Fruit fly (Drosophila melanogaster): ENCODE results near the gene CG45080.

The CG45080 gene

dm6 chr3R:13274257-13274796, 44.7 kb downstream of the CG45080 start (continued):
- TF ChIP-seq row (GFP tag; IDR thresholded peaks at IDR 0.05) (peak; percentile 58), slbo (GFP tag; IDR thresholded peaks at IDR 0.05) (peak; percentile 50)

- TF ChIP-seq Eip74EF (GFP tag; optimal IDR thresholded peaks at IDR 0.05): peak in 1 of 2 experiments; percentile 94
- TF ChIP-seq Adf1 (GFP tag; IDR thresholded peaks at IDR 0.05): no peak
- TF ChIP-seq CG7928 (GFP tag; optimal IDR thresholded peaks at IDR 0.05): no peak
- TF ChIP-seq CG12769 (tag; optimal IDR thresholded peaks at IDR 0.05): peak; percentile 76
- TF ChIP-seq CG33213 (GFP tag; optimal IDR thresholded peaks at IDR 0.05): no peak
- TF ChIP-seq crol (GFP tag; IDR thresholded peaks at IDR 0.05): peak; percentile 52; the same call in 1 of the 2 replicates
- TF ChIP-seq CG13894 (tag; optimal IDR thresholded peaks at IDR 0.05): peak; percentile 42
- TF ChIP-seq chinmo (GFP tag; IDR thresholded peaks at IDR 0.05; ENCODE audit: partially characterized antibody): peak; percentile 97
- 0 out of 3 replicates have a peak, but pooled peaks have one; percentile 11 for TF ChIP-seq CG16813 (GFP tag; IDR thresholded peaks at IDR 0.05; ENCODE audit: partially characterized antibody)
- TF ChIP-seq Optix (GFP tag; IDR thresholded peaks at IDR 0.05): no peak
- TF ChIP-seq mirr (GFP tag; optimal IDR thresholded peaks at IDR 0.05): peak; percentile 33
- TF ChIP-seq CG34224 (GFP tag; IDR thresholded peaks at IDR 0.05; ENCODE audit: partially characterized antibody): peak; percentile 45; the same call in 1 of the 3 replicates
- peak; percentile 10 for TF ChIP-seq lab (GFP tag; optimal IDR thresholded peaks at IDR 0.05)
- peak; percentile 27; the same call in 1 of the 2 replicates for TF ChIP-seq CG13287 (GFP tag; IDR thresholded peaks at IDR 0.05; ENCODE audit: partially characterized antibody)
- TF ChIP-seq Med (GFP tag): peak; percentile 8
- TF ChIP-seq sd (tag; optimal IDR thresholded peaks at IDR 0.05): peak; percentile 63
- TF ChIP-seq ftz-f1 (GFP tag; optimal IDR thresholded peaks at IDR 0.05): peak; percentile 30
- peak; percentile 72; the same call in 1 of the 2 replicates for TF ChIP-seq vvl (GFP tag; IDR thresholded peaks at IDR 0.05)
- TF ChIP-seq unc-4 (GFP tag; IDR thresholded peaks at IDR 0.05; ENCODE audit: partially characterized antibody): no peak
- peak; percentile 57 for TF ChIP-seq oc (tag; optimal IDR thresholded peaks at IDR 0.05)
- TF ChIP-seq CG8089 (GFP tag; optimal IDR thresholded peaks at IDR 0.05): no peak
Observed at dm6 chr3R:13273462-13273861, 45.6 kb downstream of the CG45080 start.

dm6 chr3R:13271758-13272157, 47.3 kb downstream of the CG45080 start, which contains the start of gene TBC1D5:
TBC1D5 (minus strand) TSS chr3R:13272011.
- no peak for TF ChIP-seq crp (GFP tag; optimal IDR thresholded peaks at IDR 0.05)
- no peak for TF ChIP-seq trh (GFP tag; optimal IDR thresholded peaks at IDR 0.05)
- TF ChIP-seq Scr (GFP tag; IDR thresholded peaks at IDR 0.05; ENCODE audit: partially characterized antibody): no peak
- TF ChIP-seq CG12659 (GFP tag; optimal IDR thresholded peaks at IDR 0.05): no peak
- no peak for TF ChIP-seq toy (GFP tag; IDR thresholded peaks at IDR 0.05)
- no peak for TF ChIP-seq CG14441 (GFP tag; IDR thresholded peaks at IDR 0.05)
- TF ChIP-seq Dbx (GFP tag; IDR thresholded peaks at IDR 0.05): no peak
- TF ChIP-seq chn (GFP tag; optimal IDR thresholded peaks at IDR 0.05): no peak
- no peak for TF ChIP-seq CG9876 (GFP tag; optimal IDR thresholded peaks at IDR 0.05)
- peak; percentile 18; the same call in 1 of the 2 replicates for TF ChIP-seq CG13287 (GFP tag; IDR thresholded peaks at IDR 0.05; ENCODE audit: partially characterized antibody)
- no peak for TF ChIP-seq knrl (GFP tag; IDR thresholded peaks at IDR 0.05; ENCODE audit: partially characterized antibody)
- TF ChIP-seq CG10267 (tag; optimal IDR thresholded peaks at IDR 0.05): peak; percentile 18
- TF ChIP-seq trem (tag; optimal IDR thresholded peaks at IDR 0.05): peak; percentile 4
- TF ChIP-seq al (GFP tag; IDR thresholded peaks at IDR 0.05): no peak
- TF ChIP-seq pzg (GFP tag; optimal IDR thresholded peaks at IDR 0.05): peak; percentile 70
- TF ChIP-seq MESR4 (GFP tag; optimal IDR thresholded peaks at IDR 0.05): peak; percentile 79
- peak; percentile 6 for TF ChIP-seq CG15514 (GFP tag; optimal IDR thresholded peaks at IDR 0.05)
- peak; percentile 44; the same call in 1 of the 4 replicates for TF ChIP-seq chinmo (GFP tag; IDR thresholded peaks at IDR 0.05; ENCODE audit: partially characterized antibody)
- TF ChIP-seq p53 (GFP tag; optimal IDR thresholded peaks at IDR 0.05): no peak
- TF ChIP-seq Meics (GFP tag; optimal IDR thresholded peaks at IDR 0.05): no peak
- peak; percentile 1 for TF ChIP-seq CG2116 (GFP tag; optimal IDR thresholded peaks at IDR 0.05)
- TF ChIP-seq mam (GFP tag; optimal IDR thresholded peaks at IDR 0.05): no peak
- peak; percentile 76 for TF ChIP-seq E2f2 (GFP tag; IDR thresholded peaks at IDR 0.05)
- TF ChIP-seq CG8281 (tag; optimal IDR thresholded peaks at IDR 0.05): no peak
- TF ChIP-seq Myb (GFP tag; optimal IDR thresholded peaks at IDR 0.05): peak; percentile 93
